Fruit fly (Drosophila melanogaster) whole organism, pupa: ENCODE results near the gene mthl10.

Experiments
- CG10348 ChIP-seq: fragments of 200-800 bp; sonication (Bioruptor generic); IDR thresholded peaks from 2 replicates; pipeline ENCODE4 v1.3.6; 2022; ENCODE audit warnings: missing biosample characterization, missing genetic modification characterization
- CG12605 ChIP-seq: fragments of 200-800 bp; sonication (Bioruptor generic); IDR thresholded peaks from 2 replicates; pipeline ENCODE4 v1.3.6; 2022; ENCODE audit warnings: missing biosample characterization, missing genetic modification characterization
- CG13204 ChIP-seq: fragments of 200-800 bp; sonication (Bioruptor generic); optimal IDR thresholded peaks from 2 replicates; lab custom pipeline; 2018; ENCODE audit warnings: missing biosample characterization, mild to moderate bottlenecking, missing genetic modification characterization, moderate library complexity
- CG14655 ChIP-seq: fragments of 200-800 bp; sonication (Bioruptor generic); optimal IDR thresholded peaks from 3 replicates; lab custom pipeline; 2017; ENCODE audit warnings: mild to moderate bottlenecking, missing biosample characterization, missing genetic modification reagents, missing genetic modification characterization
- CG15710 ChIP-seq: fragments of 200-800 bp; sonication (Bioruptor generic); optimal IDR thresholded peaks from 2 replicates; lab custom pipeline; 2018; ENCODE audit warnings: missing biosample characterization, mild to moderate bottlenecking, missing genetic modification characterization, moderate library complexity
- CG17806 ChIP-seq: fragments of 200-800 bp; sonication (Bioruptor generic); optimal IDR thresholded peaks from 2 replicates; lab custom pipeline; 2018; ENCODE audit warnings: missing biosample characterization, mild to moderate bottlenecking, missing genetic modification characterization, moderate library complexity
- CG32121 ChIP-seq: fragments of 200-800 bp; sonication (Bioruptor generic); IDR thresholded peaks from 2 replicates; pipeline ENCODE4 v1.3.6; 2022; ENCODE audit warnings: missing biosample characterization, missing genetic modification characterization
- CG34367 ChIP-seq: fragments of 200-800 bp; sonication (Bioruptor generic); optimal IDR thresholded peaks from 2 replicates; lab custom pipeline; 2018; ENCODE audit warnings: missing biosample characterization, mild to moderate bottlenecking, missing genetic modification characterization
- CG4496 ChIP-seq: fragments of 200-800 bp; sonication (Bioruptor generic); IDR thresholded peaks from 3 replicates; pipeline ENCODE4 v1.3.6; 2022; ENCODE audit warnings: missing biosample characterization, missing genetic modification characterization
- CG8159 ChIP-seq: fragments of 200-800 bp; sonication (Bioruptor generic); optimal IDR thresholded peaks from 3 replicates; lab custom pipeline; 2018; ENCODE audit warnings: missing biosample characterization, mild to moderate bottlenecking, missing genetic modification characterization, moderate library complexity
- CG8301 ChIP-seq: fragments of 200-800 bp; sonication (Bioruptor generic); optimal IDR thresholded peaks from 2 replicates; lab custom pipeline; 2018; ENCODE audit warnings: missing biosample characterization, mild to moderate bottlenecking, missing genetic modification characterization
- CG9948 ChIP-seq: fragments of 200-800 bp; sonication (Bioruptor generic); optimal IDR thresholded peaks from 2 replicates; lab custom pipeline; 2018; ENCODE audit warnings: missing biosample characterization, mild to moderate bottlenecking, missing genetic modification characterization, moderate library complexity
- D1 ChIP-seq: fragments of 200-800 bp; sonication (Bioruptor generic); optimal IDR thresholded peaks from 2 replicates; lab custom pipeline; 2018; ENCODE audit warnings: missing biosample characterization, mild to moderate bottlenecking, missing genetic modification characterization, moderate library complexity
- EcR ChIP-seq: fragments of 200-800 bp; sonication (Bioruptor generic); optimal IDR thresholded peaks from 3 replicates; lab custom pipeline; 2019; ENCODE audit warnings: missing biosample characterization, missing genetic modification characterization, mild to moderate bottlenecking, moderate library complexity, missing genetic modification reagents
- Ets98B ChIP-seq: fragments of 200-800 bp; sonication (Bioruptor generic); IDR thresholded peaks from 2 replicates; pipeline ENCODE4 v1.3.6; 2022; ENCODE audit warnings: missing biosample characterization, missing genetic modification characterization
- Pif1A ChIP-seq: fragments of 200-800 bp; sonication (Bioruptor generic); optimal IDR thresholded peaks from 3 replicates; lab custom pipeline; 2016; ENCODE audit warnings: missing biosample characterization, missing genetic modification characterization
- Pif1B ChIP-seq: fragments of 200-800 bp; sonication (Bioruptor generic); optimal IDR thresholded peaks from 3 replicates; lab custom pipeline; 2016; ENCODE audit warnings: missing biosample characterization, missing genetic modification characterization
- Snoo ChIP-seq: fragments of 200-800 bp; sonication (Bioruptor generic); optimal IDR thresholded peaks from 3 replicates; lab custom pipeline; 2017; ENCODE audit warnings: missing biosample characterization, mild to moderate bottlenecking, missing genetic modification characterization, inconsistent platforms
- fd96Ca ChIP-seq: fragments of 200-800 bp; sonication (Bioruptor generic); IDR thresholded peaks from 3 replicates; pipeline ENCODE4 v1.3.6; 2022; ENCODE audit warnings: missing biosample characterization, missing genetic modification characterization
- gl ChIP-seq: fragments of 200-800 bp; sonication (Bioruptor generic); optimal IDR thresholded peaks from 2 replicates; lab custom pipeline; 2018; ENCODE audit warnings: missing biosample characterization, mild to moderate bottlenecking, missing genetic modification characterization
- rn ChIP-seq: fragments of 200-800 bp; sonication (Bioruptor generic); IDR thresholded peaks from 2 replicates; pipeline ENCODE4 v1.3.6; 2022; ENCODE audit warnings: missing biosample characterization, missing genetic modification characterization

mthl10 gene

DNA sequence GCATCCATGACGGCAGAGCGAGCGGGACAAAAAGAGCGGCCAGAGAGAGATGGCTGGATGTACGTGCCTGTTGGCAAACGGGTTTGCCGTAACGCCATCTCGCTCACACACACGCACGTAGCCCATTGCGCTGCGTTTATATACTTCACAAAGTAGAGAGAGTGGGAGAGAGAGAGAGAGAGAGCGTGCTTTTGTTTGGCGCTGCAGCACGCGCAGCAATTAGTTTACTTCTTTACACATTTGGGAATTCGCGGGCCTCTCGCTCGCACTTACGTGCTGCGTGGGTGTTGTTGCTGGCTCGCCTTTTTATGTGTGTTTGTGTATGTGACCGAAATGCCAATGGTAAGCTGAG, 35.3 kb upstream of the mthl10 start:
- TF ChIP-seq CG10348 (GFP tag; lab: Robert Waterston, UW), result no peak
- no peak for TF ChIP-seq CG15710
- no peak for TF ChIP-seq Snoo
- no peak for TF ChIP-seq rn (GFP tag; lab: Robert Waterston, UW)
- no peak for TF ChIP-seq D1
- no peak for TF ChIP-seq gl (tag; lab: Kevin White, UChicago)
- TF ChIP-seq CG34367 (tag; lab: Kevin White, UChicago), result no peak
- TF ChIP-seq EcR, result no peak
- no peak for TF ChIP-seq CG17806
- TF ChIP-seq CG8159, result no peak
- no peak for TF ChIP-seq CG4496
- no peak for TF ChIP-seq CG13204 (GFP tag; lab: Kevin White, UChicago)
- no peak for TF ChIP-seq Pif1B (GFP tag; lab: Kevin White, UChicago)
- no peak for TF ChIP-seq fd96Ca (GFP tag; lab: Robert Waterston, UW)
- no peak for TF ChIP-seq CG12605 (GFP tag; lab: Robert Waterston, UW)
- no peak for TF ChIP-seq CG9948
- TF ChIP-seq, all 21 proteins: peak for 0

DNA sequence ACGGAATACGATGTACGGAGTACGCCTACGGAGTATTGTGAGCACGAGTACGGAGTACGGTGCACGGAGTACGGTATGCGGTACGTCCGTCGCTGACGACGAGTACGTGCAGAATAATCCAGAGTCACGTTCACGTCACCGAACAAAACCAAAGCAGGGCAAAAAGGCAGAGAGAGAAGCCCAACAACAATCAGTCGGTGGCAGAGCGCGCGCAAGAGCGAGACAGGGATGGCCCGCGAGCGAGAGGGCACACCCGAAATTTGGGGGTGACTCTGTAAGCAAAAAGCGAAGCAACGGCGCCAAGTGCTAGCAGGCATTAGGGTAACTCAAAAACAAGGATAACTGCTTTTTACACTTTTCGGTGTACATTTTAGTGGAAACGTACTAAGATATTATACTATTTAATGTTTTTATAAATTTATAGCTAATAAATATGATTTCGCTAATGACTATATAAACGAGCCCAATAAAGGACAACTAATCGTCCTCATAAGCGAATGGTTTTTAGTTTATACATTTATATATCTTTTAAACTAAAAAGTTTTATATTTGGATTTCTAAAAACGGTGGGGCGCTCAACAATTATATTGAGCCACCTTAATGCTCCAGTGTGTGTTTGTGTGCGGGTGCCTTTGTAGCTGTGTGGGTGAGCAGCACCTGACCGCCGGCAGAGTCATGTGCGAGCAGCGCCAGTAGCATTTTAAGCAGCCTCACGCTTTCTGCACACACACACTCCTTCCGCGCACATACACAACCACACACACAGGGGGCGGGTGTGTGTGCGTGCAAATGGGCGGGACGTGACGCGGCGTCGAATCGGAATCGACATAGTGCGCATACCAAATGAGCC, 34.7 kb upstream of the mthl10 start:
- TF ChIP-seq CG32121 (GFP tag; lab: Robert Waterston, UW), result peak; percentile 48; the same call in 1 of the 2 replicates
- TF ChIP-seq CG9948, result peak; percentile 69
- TF ChIP-seq CG8301 (tag; lab: Kevin White, UChicago), result peak; percentile 59
- no peak for TF ChIP-seq gl (tag; lab: Kevin White, UChicago)
- peak; percentile 72 for TF ChIP-seq CG17806
- peak; percentile 65; the same call in 2 of the 3 replicates for TF ChIP-seq CG4496
- TF ChIP-seq CG34367 (tag; lab: Kevin White, UChicago), result peak; percentile 50
- TF ChIP-seq CG13204 (GFP tag; lab: Kevin White, UChicago), result no peak
- TF ChIP-seq Pif1A (GFP tag; lab: Kevin White, UChicago), result peak; percentile 66
- peak; percentile 77 for TF ChIP-seq CG15710
- no peak for TF ChIP-seq rn (GFP tag; lab: Robert Waterston, UW)
- TF ChIP-seq Ets98B (GFP tag; lab: Robert Waterston, UW), result no peak
- peak; percentile 48 for TF ChIP-seq Pif1B (GFP tag; lab: Kevin White, UChicago)
- no peak for TF ChIP-seq CG10348 (GFP tag; lab: Robert Waterston, UW)
- no peak for TF ChIP-seq EcR
- TF ChIP-seq D1, result no peak
- no peak for TF ChIP-seq CG12605 (GFP tag; lab: Robert Waterston, UW)
- no peak for TF ChIP-seq fd96Ca (GFP tag; lab: Robert Waterston, UW)
- TF ChIP-seq CG14655 (GFP tag; lab: Kevin White, UChicago), result peak; percentile 68
- peak; percentile 69 for TF ChIP-seq Snoo
- peak; percentile 89 for TF ChIP-seq CG8159

DNA sequence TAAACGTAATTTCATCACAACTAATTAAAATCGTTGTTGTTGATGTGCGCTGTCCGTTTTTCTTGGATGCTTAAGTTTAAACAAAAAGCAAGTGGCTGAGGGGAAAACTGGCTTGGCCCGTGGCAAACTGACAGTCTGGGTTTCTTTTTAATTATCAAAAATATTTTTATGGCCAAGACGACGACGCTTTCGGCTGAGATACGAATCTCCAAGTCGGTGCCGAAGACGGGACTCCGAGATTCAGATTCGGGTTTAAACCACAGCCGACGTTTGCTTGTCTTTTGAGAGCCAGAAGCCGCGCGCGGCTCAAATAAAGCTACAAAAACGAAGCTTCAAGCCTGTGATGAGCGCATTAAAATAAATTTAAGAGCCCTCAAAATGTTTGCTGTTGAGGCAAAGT, 33.0 kb upstream of the mthl10 start:
- TF ChIP-seq CG14655 (GFP tag; lab: Kevin White, UChicago) (no peak), Pif1A (GFP tag; lab: Kevin White, UChicago) (no peak), CG4496 (no peak), CG8301 (tag; lab: Kevin White, UChicago) (no peak), CG9948 (no peak), CG34367 (tag; lab: Kevin White, UChicago) (no peak), Pif1B (GFP tag; lab: Kevin White, UChicago) (no peak), Ets98B (GFP tag; lab: Robert Waterston, UW) (no peak), CG15710 (no peak), CG8159 (no peak), CG13204 (GFP tag; lab: Kevin White, UChicago) (no peak), CG10348 (GFP tag; lab: Robert Waterston, UW) (no peak), EcR (no peak), rn (GFP tag; lab: Robert Waterston, UW) (no peak), CG17806 (no peak), Snoo (no peak), D1 (no peak)
- TF ChIP-seq, all 21 proteins: peak for 0

DNA sequence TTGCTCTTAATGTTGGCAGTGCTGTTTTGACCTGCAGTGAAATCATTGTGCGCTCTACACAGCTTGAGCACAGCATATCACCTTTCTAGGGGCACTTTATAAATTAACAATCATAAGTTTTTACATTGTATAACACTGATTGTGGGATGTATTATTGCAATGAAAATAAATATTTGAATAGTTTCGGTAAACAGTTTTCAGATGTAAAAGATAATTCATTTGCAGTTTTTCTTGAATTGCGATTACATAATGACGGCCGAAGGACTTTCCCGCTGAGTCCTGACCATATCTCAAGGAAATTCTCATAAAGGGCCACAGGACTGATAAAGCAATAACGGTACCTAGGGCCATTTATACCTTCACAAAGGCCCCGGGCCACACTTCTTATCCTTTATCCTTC, 31.9 kb upstream of the mthl10 start:
- TF ChIP-seq Pif1B (GFP tag; lab: Kevin White, UChicago) (no peak), EcR (no peak), Ets98B (GFP tag; lab: Robert Waterston, UW) (no peak), Pif1A (GFP tag; lab: Kevin White, UChicago) (no peak), CG8159 (no peak), CG8301 (tag; lab: Kevin White, UChicago) (no peak), gl (tag; lab: Kevin White, UChicago) (no peak), Snoo (no peak), rn (GFP tag; lab: Robert Waterston, UW) (no peak)
- TF ChIP-seq, all 21 proteins: peak for 0

DNA sequence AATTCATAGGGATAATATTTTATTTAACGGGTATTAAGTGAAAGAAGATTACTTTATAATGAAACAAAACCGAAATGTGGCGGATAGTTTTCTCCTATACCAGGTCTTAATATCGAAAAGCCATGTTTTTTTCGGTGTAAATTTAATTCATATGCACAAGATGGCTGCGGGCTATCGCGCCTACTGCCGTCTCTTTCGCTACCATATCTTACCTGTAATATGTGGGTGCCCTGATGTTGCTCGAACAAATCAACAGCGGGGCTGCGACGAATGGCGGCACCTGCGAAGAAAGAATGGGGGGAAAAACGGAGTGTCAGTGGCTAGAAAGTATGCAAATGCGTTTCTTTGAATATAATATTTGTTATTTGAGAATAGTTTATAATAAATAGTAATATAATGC, 28.5 kb upstream of the mthl10 start:
- no peak for TF ChIP-seq CG13204 (GFP tag; lab: Kevin White, UChicago)
- TF ChIP-seq, all 21 proteins: peak for 0

DNA sequence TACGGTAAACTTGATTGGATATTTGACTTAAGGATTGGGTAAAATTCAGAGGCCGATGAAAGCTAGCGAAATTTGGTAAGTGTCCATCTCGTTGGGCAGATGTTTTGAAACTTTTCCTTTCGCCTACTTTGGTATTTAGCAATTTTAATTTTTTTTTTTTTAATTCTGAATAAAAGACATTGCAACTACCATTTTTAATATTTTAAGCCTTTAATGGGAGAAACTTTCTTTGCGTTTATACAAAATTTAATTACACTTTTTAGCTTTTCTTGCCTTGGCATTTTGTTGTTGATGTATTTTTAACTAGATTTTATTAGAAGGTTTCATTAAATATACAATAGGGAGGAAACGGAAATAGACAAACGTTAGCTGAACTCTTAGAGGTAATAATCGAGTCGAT, 23.6 kb upstream of the mthl10 start, which contains the start of gene CG13884:
CG13884 (minus strand) TSS at position 101 of the 400 bp plus-strand sequence.
- TF ChIP-seq CG34367 (tag; lab: Kevin White, UChicago) (no peak), CG17806 (no peak), Pif1B (GFP tag; lab: Kevin White, UChicago) (no peak), CG9948 (no peak), fd96Ca (GFP tag; lab: Robert Waterston, UW) (no peak), EcR (no peak), rn (GFP tag; lab: Robert Waterston, UW) (no peak), CG4496 (no peak), CG32121 (GFP tag; lab: Robert Waterston, UW) (no peak), Pif1A (GFP tag; lab: Kevin White, UChicago) (no peak), CG13204 (GFP tag; lab: Kevin White, UChicago) (no peak), CG15710 (no peak), gl (tag; lab: Kevin White, UChicago) (no peak), CG8159 (no peak), CG10348 (GFP tag; lab: Robert Waterston, UW) (no peak), Snoo (no peak), Ets98B (GFP tag; lab: Robert Waterston, UW) (no peak), D1 (no peak), CG8301 (tag; lab: Kevin White, UChicago) (no peak)
